Fruit fly (Drosophila melanogaster) whole organism, embryonic: ENCODE results near the gene siz.

ENCODE experiments used
- CG10267 ChIP-seq: fragments of 200-800 bp; sonication (Bioruptor generic); optimal IDR thresholded peaks from 2 replicates; lab custom pipeline; 2018; ENCODE audit warnings: missing biosample characterization, mild to moderate bottlenecking, missing genetic modification characterization, moderate library complexity
- CG10979 ChIP-seq: fragments of 200-800 bp; sonication (Bioruptor generic); optimal IDR thresholded peaks from 2 replicates; lab custom pipeline; 2018; ENCODE audit warnings: missing biosample characterization, mild to moderate bottlenecking, missing genetic modification characterization, moderate library complexity
- CG11504 ChIP-seq: fragments of 200-800 bp; sonication (Bioruptor generic); optimal IDR thresholded peaks from 3 replicates; lab custom pipeline; 2019; ENCODE audit warnings: missing biosample characterization, mild to moderate bottlenecking, missing genetic modification characterization, moderate library complexity
- CG12104 ChIP-seq: fragments of 200-800 bp; sonication (Bioruptor generic); optimal IDR thresholded peaks from 3 replicates; lab custom pipeline; 2016; ENCODE audit warnings: missing biosample characterization, missing genetic modification characterization
- CG13424 ChIP-seq: fragments of 200-800 bp; sonication (Bioruptor generic); optimal IDR thresholded peaks from 2 replicates; lab custom pipeline; 2019; ENCODE audit warnings: missing biosample characterization, mild to moderate bottlenecking, missing genetic modification characterization, moderate library complexity
- CG14860 ChIP-seq: fragments of 200-800 bp; sonication (Bioruptor generic); IDR thresholded peaks from 3 replicates; pipeline ENCODE4 v1.3.6; 2022; ENCODE audit warnings: missing biosample characterization, missing genetic modification characterization; ENCODE audit not compliant: partially characterized antibody
- CG1602 ChIP-seq: fragments of 200-800 bp; sonication (Bioruptor generic); optimal IDR thresholded peaks from 3 replicates; lab custom pipeline; 2016; ENCODE audit warnings: missing biosample characterization, missing genetic modification characterization
- CG18262 ChIP-seq: fragments of 200-800 bp; optimal IDR thresholded peaks from 3 replicates; lab custom pipeline; 2019; ENCODE audit warnings: missing biosample characterization, mild to moderate bottlenecking, missing genetic modification characterization, moderate library complexity
- CG2712 ChIP-seq: fragments of 200-800 bp; optimal IDR thresholded peaks from 3 replicates; lab custom pipeline; 2019; ENCODE audit warnings: missing biosample characterization, mild to moderate bottlenecking, missing genetic modification characterization, moderate library complexity
- CG30403 ChIP-seq: fragments of 200-800 bp; sonication (Bioruptor generic); optimal IDR thresholded peaks from 3 replicates; lab custom pipeline; 2016; ENCODE audit warnings: missing biosample characterization, missing genetic modification characterization
- CG4820 ChIP-seq: fragments of 200-800 bp; sonication (Bioruptor generic); optimal IDR thresholded peaks from 3 replicates; lab custom pipeline; 2016; ENCODE audit warnings: missing biosample characterization, missing genetic modification characterization
- CG7556 ChIP-seq: fragments of 200-800 bp; sonication (Bioruptor generic); optimal IDR thresholded peaks from 2 replicates; lab custom pipeline; 2017; ENCODE audit warnings: missing biosample characterization, mild to moderate bottlenecking, missing genetic modification characterization
- CG8924 ChIP-seq: fragments of 200-800 bp; optimal IDR thresholded peaks from 3 replicates; lab custom pipeline; 2019; ENCODE audit warnings: missing biosample characterization, mild to moderate bottlenecking, missing genetic modification characterization, moderate library complexity
- CG9437 ChIP-seq: fragments of 200-800 bp; sonication (Bioruptor generic); optimal IDR thresholded peaks from 2 replicates; lab custom pipeline; 2018; ENCODE audit warnings: missing biosample characterization, mild to moderate bottlenecking, missing genetic modification characterization
- CoRest ChIP-seq: fragments of 200-800 bp; sonication (Bioruptor generic); optimal IDR thresholded peaks from 3 replicates; lab custom pipeline; 2018; ENCODE audit warnings: missing biosample characterization, mild to moderate bottlenecking, missing genetic modification characterization, moderate library complexity
- D ChIP-seq, 2 experiments: fragments of 200-800 bp in 1 of 2; fragments of >200 bp in 1 of 2; sonication (Bioruptor generic) in 1 of 2; optimal IDR thresholded peaks; 2 replicates in 1 of 2; 3 replicates in 1 of 2; lab custom pipeline; 2017; ENCODE audit warnings: mild to moderate bottlenecking in 1 of 2, missing biosample characterization in 1 of 2, missing genetic modification characterization in 1 of 2, missing genetic modification reagents in 1 of 2
- Ets65A ChIP-seq: fragments of 200-800 bp; sonication (Bioruptor generic); peaks from one replicate; lab custom pipeline; 2016; ENCODE audit warnings: missing biosample characterization, missing genetic modification characterization
- Ets97D ChIP-seq: fragments of 200-800 bp; sonication (Bioruptor generic); optimal IDR thresholded peaks from 3 replicates; lab custom pipeline; 2016; ENCODE audit warnings: missing biosample characterization, missing genetic modification characterization
- HHEX ChIP-seq: fragments of 200-800 bp; sonication (Bioruptor generic); optimal IDR thresholded peaks from 3 replicates; lab custom pipeline; 2017; ENCODE audit warnings: missing biosample characterization, mild to moderate bottlenecking, missing genetic modification characterization, missing genetic modification reagents
- Hr3 ChIP-seq: fragments of 200-800 bp; sonication (Bioruptor generic); optimal IDR thresholded peaks from 3 replicates; lab custom pipeline; 2016; ENCODE audit warnings: missing biosample characterization, missing genetic modification characterization
- Hr51 ChIP-seq, 2 experiments: fragments of 200-800 bp; sonication (Bioruptor generic); optimal IDR thresholded peaks; 2 replicates in 1 of 2; 3 replicates in 1 of 2; lab custom pipeline; 2016 to 2018; ENCODE audit warnings: missing biosample characterization in 2 of 2, missing genetic modification characterization in 2 of 2, mild to moderate bottlenecking in 1 of 2, moderate library complexity in 1 of 2
- Jarid2 ChIP-seq: fragments of 200-800 bp; sonication (Bioruptor generic); optimal IDR thresholded peaks from 3 replicates; lab custom pipeline; 2017; ENCODE audit warnings: mild to moderate bottlenecking, missing biosample characterization, missing genetic modification reagents, missing genetic modification characterization
- NC2β ChIP-seq: fragments of 200-800 bp; sonication (Bioruptor generic); optimal IDR thresholded peaks from 2 replicates; lab custom pipeline; 2016; ENCODE audit warnings: missing biosample characterization, missing genetic modification characterization
- NFAT ChIP-seq: fragments of 200-800 bp; sonication (Bioruptor generic); IDR thresholded peaks from 2 replicates; pipeline ENCODE4 v1.3.6; 2022; ENCODE audit warnings: missing biosample characterization, missing genetic modification characterization
- Nf-YA ChIP-seq: fragments of 200-800 bp; sonication (Bioruptor generic); IDR thresholded peaks from 2 replicates; pipeline ENCODE4 v1.3.6; 2022; ENCODE audit warnings: missing biosample characterization, missing genetic modification characterization
- Oli ChIP-seq: fragments of 200-800 bp; sonication (Bioruptor generic); optimal IDR thresholded peaks from 2 replicates; lab custom pipeline; 2018; ENCODE audit warnings: missing biosample characterization, mild to moderate bottlenecking, missing genetic modification characterization, moderate library complexity
- Sox102F ChIP-seq: fragments of 200-800 bp; sonication (Bioruptor generic); optimal IDR thresholded peaks from 2 replicates; lab custom pipeline; 2018; ENCODE audit warnings: missing biosample characterization, mild to moderate bottlenecking, missing genetic modification characterization, moderate library complexity
- Xbp1 ChIP-seq: fragments of 200-800 bp; sonication (Bioruptor generic); optimal IDR thresholded peaks from 3 replicates; lab custom pipeline; 2016; ENCODE audit warnings: missing biosample characterization, mild to moderate bottlenecking, missing genetic modification characterization
- Xrp1 ChIP-seq: fragments of 200-800 bp; sonication (Bioruptor generic); IDR thresholded peaks from 2 replicates; pipeline ENCODE4 v1.3.6; 2022; ENCODE audit warnings: missing biosample characterization, missing genetic modification characterization
- bab2 ChIP-seq: fragments of 200-800 bp; sonication (Bioruptor generic); optimal IDR thresholded peaks from 2 replicates; lab custom pipeline; 2016; ENCODE audit warnings: missing biosample characterization, missing genetic modification characterization
- cg ChIP-seq: fragments of 200-800 bp; sonication (Bioruptor generic); optimal IDR thresholded peaks from 3 replicates; lab custom pipeline; 2019; ENCODE audit warnings: missing biosample characterization, mild to moderate bottlenecking, missing genetic modification characterization, moderate library complexity
- chm ChIP-seq: fragments of 200-800 bp; sonication (Bioruptor generic); IDR thresholded peaks from 2 replicates; pipeline ENCODE4 v1.3.6; 2022; ENCODE audit warnings: missing biosample characterization, missing genetic modification characterization
- dmrt99B ChIP-seq: fragments of 200-800 bp; sonication (Bioruptor generic); optimal IDR thresholded peaks from 2 replicates; lab custom pipeline; 2018; ENCODE audit warnings: missing biosample characterization, mild to moderate bottlenecking, missing genetic modification characterization, moderate library complexity
- eve ChIP-seq, 2 experiments: fragments of >200 bp; optimal IDR thresholded peaks; 2 replicates each; lab custom pipeline; 2017; ENCODE audit warnings: missing biosample characterization in 2 of 2, missing genetic modification characterization in 2 of 2
- ewg ChIP-seq: fragments of 200-800 bp; sonication (Bioruptor generic); optimal IDR thresholded peaks from 3 replicates; lab custom pipeline; 2017; ENCODE audit warnings: mild to moderate bottlenecking, missing biosample characterization, missing genetic modification reagents, missing genetic modification characterization
- gem ChIP-seq: fragments of 200-800 bp; sonication (Bioruptor generic); optimal IDR thresholded peaks from 2 replicates; lab custom pipeline; 2019; ENCODE audit warnings: missing biosample characterization, mild to moderate bottlenecking, missing genetic modification characterization, moderate library complexity
- grau ChIP-seq: fragments of 200-800 bp; optimal IDR thresholded peaks from 3 replicates; lab custom pipeline; 2019; ENCODE audit warnings: missing biosample characterization, mild to moderate bottlenecking, missing genetic modification characterization, moderate library complexity
- h ChIP-seq: fragments of >200 bp; optimal IDR thresholded peaks from 2 replicates; lab custom pipeline; 2017
- ken ChIP-seq: fragments of 200-800 bp; sonication (Bioruptor generic); IDR thresholded peaks from 3 replicates; pipeline ENCODE4 v1.3.6; 2022; ENCODE audit warnings: missing biosample characterization, missing genetic modification characterization
- klu ChIP-seq: fragments of 200-800 bp; sonication (Bioruptor generic); IDR thresholded peaks from 2 replicates; pipeline ENCODE4 v1.3.6; 2022; ENCODE audit warnings: missing biosample characterization, missing genetic modification characterization
- lola ChIP-seq, 3 experiments: fragments of >200 bp in 2 of 3; fragments of 200-800 bp in 1 of 3; sonication (Bioruptor generic) in 1 of 3; optimal IDR thresholded peaks; 2 replicates each; lab custom pipeline; 2017 to 2019; ENCODE audit warnings: missing biosample characterization in 3 of 3, missing genetic modification characterization in 3 of 3, mild to moderate bottlenecking in 1 of 3, moderate library complexity in 1 of 3
- pb ChIP-seq: fragments of 200-800 bp; sonication (Bioruptor generic); optimal IDR thresholded peaks from 3 replicates; lab custom pipeline; 2016; ENCODE audit warnings: missing biosample characterization, missing genetic modification characterization
- phol ChIP-seq: fragments of 200-800 bp; sonication (Bioruptor generic); optimal IDR thresholded peaks from 3 replicates; lab custom pipeline; 2018; ENCODE audit warnings: missing biosample characterization, mild to moderate bottlenecking, missing genetic modification characterization, moderate library complexity
- sens ChIP-seq: fragments of 200-800 bp; sonication (Bioruptor generic); peaks from one replicate; lab custom pipeline; 2016; ENCODE audit warnings: missing biosample characterization, missing genetic modification characterization
- slbo ChIP-seq: fragments of 200-800 bp; sonication (Bioruptor generic); IDR thresholded peaks from 2 replicates; pipeline ENCODE4 v1.3.6; 2022; ENCODE audit warnings: missing biosample characterization, missing genetic modification characterization
- tio ChIP-seq: fragments of 200-800 bp; sonication (Bioruptor generic); optimal IDR thresholded peaks from 2 replicates; lab custom pipeline; 2017; ENCODE audit warnings: missing biosample characterization, missing genetic modification characterization, inconsistent platforms
- wor ChIP-seq: fragments of 200-800 bp; sonication (Bioruptor generic); IDR thresholded peaks from 2 replicates; pipeline ENCODE4 v1.3.6; 2022; ENCODE audit warnings: missing biosample characterization, missing genetic modification characterization

The siz gene

dm6 chr3L:21056290-21056689, 22.0 kb downstream of the siz start (continued):
- TF ChIP-seq Oli (tag; lab: Kevin White, UChicago) (peak; percentile 57), gem (tag; lab: Kevin White, UChicago) (peak; percentile 59), Xbp1 (GFP tag; lab: Kevin White, UChicago) (peak; percentile 3), grau (tag; lab: Kevin White, UChicago) (peak; percentile 32), Hr51 (GFP tag; optimal IDR thresholded peaks at IDR 0.05; lab: Kevin White, UChicago) (peak in 1 of 2 experiments; percentile 53), CoRest (tag; lab: Kevin White, UChicago) (peak; percentile 55), Ets65A (no peak), bab2 (GFP tag; lab: Kevin White, UChicago) (no peak), CG2712 (tag; lab: Kevin White, UChicago) (peak; percentile 23), CG30403 (GFP tag; lab: Kevin White, UChicago) (peak; percentile 48), eve (GFP tag; optimal IDR thresholded peaks at IDR 0.05; lab: Kevin White, UChicago) (peak in 1 of 2 experiments; percentile 61), Jarid2 (peak; percentile 8), Sox102F (peak; percentile 39), sens (peak; percentile 90), CG4820 (no peak), chm (GFP tag; lab: Robert Waterston, UW) (no peak), wor (GFP tag; lab: Robert Waterston, UW) (0 out of 2 replicates have a peak, but pooled peaks have one; percentile 13), CG10267 (tag; lab: Kevin White, UChicago) (peak; percentile 8), D (optimal IDR thresholded peaks at IDR 0.05; lab: Kevin White, UChicago) (no peak), D (GFP tag; optimal IDR thresholded peaks at IDR 0.05; lab: Kevin White, UChicago) (peak; percentile 18), pb (GFP tag; lab: Kevin White, UChicago) (no peak), CG14860 (GFP tag; lab: Robert Waterston, UW) (no peak), ken (GFP tag; lab: Robert Waterston, UW) (no peak), lola (GFP tag; optimal IDR thresholded peaks at IDR 0.05; lab: Kevin White, UChicago) (no peak), CG7556 (peak; percentile 42), CG11504 (peak; percentile 69), NFAT (no peak), Ets97D (GFP tag; lab: Kevin White, UChicago) (no peak), CG1602 (GFP tag; lab: Kevin White, UChicago) (no peak), CG9437 (GFP tag; lab: Kevin White, UChicago) (peak; percentile 6), Nf-YA (GFP tag; lab: Robert Waterston, UW) (no peak), klu (GFP tag; lab: Robert Waterston, UW) (no peak), Xrp1 (GFP tag; lab: Robert Waterston, UW) (peak; percentile 6; the same call in 1 of the 2 replicates), cg (no peak), HHEX (peak; percentile 3), Hr3 (GFP tag; lab: Kevin White, UChicago) (peak; percentile 13), CG10979 (tag; lab: Kevin White, UChicago) (peak; percentile 13), h (lab: Kevin White, UChicago) (no peak), CG8924 (peak; percentile 45), ewg (GFP tag; lab: Kevin White, UChicago) (peak; percentile 28), CG18262 (tag; lab: Kevin White, UChicago) (peak; percentile 49), NC2β (GFP tag; lab: Kevin White, UChicago) (no peak), slbo (no peak), CG13424 (tag; lab: Kevin White, UChicago) (peak; percentile 44), phol (tag; lab: Kevin White, UChicago) (peak; percentile 43), CG12104 (GFP tag; lab: Kevin White, UChicago) (peak; percentile 26), dmrt99B (peak; percentile 30), tio (peak; percentile 38)
